Worm (Caenorhabditis elegans): ENCODE data around the gene C25H3.15.

DNA sequence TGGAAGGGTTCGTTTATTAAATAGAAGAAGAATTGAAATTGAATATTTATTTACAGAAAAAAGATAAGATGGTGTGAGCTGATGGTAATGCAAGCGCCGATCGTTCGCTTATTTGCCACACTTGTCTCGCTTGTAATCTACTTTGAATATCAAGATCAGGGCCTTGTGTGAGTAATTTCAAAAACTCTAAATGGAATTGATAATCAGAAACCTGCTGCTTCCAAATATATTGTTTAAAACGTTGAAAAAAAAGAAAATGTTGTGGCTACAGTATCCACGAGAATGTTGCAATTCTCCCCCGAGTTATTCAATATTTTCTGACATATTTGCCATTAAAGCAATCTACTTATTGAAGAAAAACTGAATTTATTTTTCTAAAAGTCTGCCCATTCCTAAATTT, 45.7 kb downstream of the C25H3.15 start:
- no peak for TF ChIP-seq ztf-11 (tag; optimal IDR thresholded peaks at IDR 0.05)
- TF ChIP-seq nhr-237 (tag; optimal IDR thresholded peaks at IDR 0.05) = no peak
- no peak for TF ChIP-seq unc-39 (tag; optimal IDR thresholded peaks at IDR 0.05)
- no peak for TF ChIP-seq nhr-12 (tag; optimal IDR thresholded peaks at IDR 0.05)
- TF ChIP-seq zip-8 (tag; optimal IDR thresholded peaks at IDR 0.05) = no peak
- TF ChIP-seq unc-62 (GFP tag; optimal IDR thresholded peaks at IDR 0.05) = no peak
- no peak for TF ChIP-seq snpc-4 (tag; optimal IDR thresholded peaks at IDR 0.05)
- TF ChIP-seq pha-4 (tag; optimal IDR thresholded peaks at IDR 0.05) = no peak
